Worm (Caenorhabditis elegans) whole organism, mixed stage, embryonic: ENCODE data around the gene ZC404.1.

Experiments
- ceh-39 ChIP-seq: fragments of 150-350 bp; optimal IDR thresholded peaks from 2 replicates; lab custom pipeline; 2014; ENCODE audit warnings: missing biosample characterization, missing genetic modification characterization
- drap-1 ChIP-seq: fragments of 200-800 bp; sonication (Bioruptor generic); optimal IDR thresholded peaks from 3 replicates; lab custom pipeline; 2018; ENCODE audit warnings: mild to moderate bottlenecking, missing genetic modification characterization, missing compliant biosample characterization
- elt-3 ChIP-seq: fragments of 150-350 bp; optimal IDR thresholded peaks from 2 replicates; lab custom pipeline; 2014; ENCODE audit warnings: missing biosample characterization, missing genetic modification characterization
- flh-1 ChIP-seq: fragments of 200-800 bp; sonication (Bioruptor generic); optimal IDR thresholded peaks from 2 replicates; lab custom pipeline; 2018; ENCODE audit warnings: mild to moderate bottlenecking, missing genetic modification characterization, moderate library complexity, missing compliant biosample characterization
- lin-13 ChIP-seq: fragments of 150-350 bp; optimal IDR thresholded peaks from 2 replicates; lab custom pipeline; 2014; ENCODE audit warnings: missing biosample characterization, missing genetic modification characterization
- nhr-12 ChIP-seq: fragments of 150-350 bp; optimal IDR thresholded peaks from 2 replicates; lab custom pipeline; 2014; ENCODE audit warnings: missing biosample characterization, missing genetic modification characterization
- nhr-237 ChIP-seq: fragments of 150-350 bp; optimal IDR thresholded peaks from 2 replicates; lab custom pipeline; 2014; ENCODE audit warnings: missing biosample characterization, missing genetic modification characterization
- nhr-28 ChIP-seq: fragments of 150-350 bp; optimal IDR thresholded peaks from 2 replicates; lab custom pipeline; 2014; ENCODE audit warnings: missing biosample characterization, missing genetic modification characterization
- nhr-76 ChIP-seq: sonication (generic microtip); optimal IDR thresholded peaks from 2 replicates; lab custom pipeline; 2017; ENCODE audit warnings: missing biosample characterization, missing genetic modification characterization
- pha-4 ChIP-seq: fragments of 150-350 bp; optimal IDR thresholded peaks from 2 replicates; lab custom pipeline; 2018; ENCODE audit warnings: missing biosample characterization, missing genetic modification reagents, missing genetic modification characterization
- unc-62 ChIP-seq: fragments of 150-350 bp; optimal IDR thresholded peaks from 2 replicates; lab custom pipeline; 2014; ENCODE audit warnings: missing biosample characterization, missing genetic modification reagents, missing genetic modification characterization

DNA sequence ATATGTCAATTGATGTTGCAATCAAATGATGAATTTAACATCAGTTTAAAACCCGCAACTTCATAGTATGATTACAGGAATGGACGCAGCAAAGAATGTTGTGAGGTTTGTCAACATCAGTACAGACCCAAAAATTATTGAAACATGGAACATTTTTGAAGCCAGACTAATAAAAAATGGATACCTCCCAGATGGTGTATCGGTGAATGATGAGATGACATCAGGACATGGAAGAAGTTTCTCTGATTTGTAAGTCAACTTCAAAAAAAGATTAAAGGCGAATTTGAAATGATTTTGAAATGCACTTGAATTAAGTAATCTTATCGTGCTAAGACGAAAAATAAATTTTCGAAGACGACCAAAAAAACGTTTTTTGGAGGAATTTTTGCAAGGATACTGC lies 19.9 kb downstream of the ZC404.1 start:
- TF ChIP-seq drap-1 (GFP tag; lab: Kevin White, UChicago) (no peak), nhr-12 (tag; lab: Kevin White, UChicago) (no peak), nhr-237 (tag; lab: Kevin White, UChicago) (no peak), pha-4 (tag; lab: Kevin White, UChicago) (no peak), lin-13 (tag; lab: Kevin White, UChicago) (no peak), flh-1 (no peak), ceh-39 (no peak), unc-62 (no peak), nhr-28 (tag; lab: Kevin White, UChicago) (no peak), elt-3 (tag; lab: Kevin White, UChicago) (no peak), nhr-76 (no peak)
